Worm (Caenorhabditis elegans): ENCODE measurements around the gene C35D10.17.
A peak's percentile ranks its signal among the peaks of the same experiment; 100 is the strongest.

Gene C35D10.17

ce11 chrIII:4903784-4904183 lies 36.9 kb downstream of the C35D10.17 start, which contains the start of gene kbp-2:
kbp-2 (minus strand) TSS chrIII:4903884.
- TF ChIP-seq lin-15B (tag; optimal IDR thresholded peaks at IDR 0.05): no peak
- no peak for TF ChIP-seq ZK546.5 (tag; optimal IDR thresholded peaks at IDR 0.05)

- TF ChIP-seq nfya-1 (tag; optimal IDR thresholded peaks at IDR 0.05; ENCODE audit: insufficient read depth): peak; percentile 52
- TF ChIP-seq nhr-28 (tag; optimal IDR thresholded peaks at IDR 0.05): no peak
- TF ChIP-seq pha-4 (tag; optimal IDR thresholded peaks at IDR 0.05): peak; percentile 14
- peak; percentile 42 for TF ChIP-seq lin-15B (tag; optimal IDR thresholded peaks at IDR 0.05)
Measured at ce11 chrIII:4905405-4905804, 38.5 kb downstream of the C35D10.17 start, which contains the start of gene F26F4.8. F26F4.8 (minus strand) TSS chrIII:4905473.

- no peak for TF ChIP-seq lsy-12 (tag; optimal IDR thresholded peaks at IDR 0.05)
- peak; percentile 24 for TF ChIP-seq pha-4 (tag; optimal IDR thresholded peaks at IDR 0.05)
- TF ChIP-seq pqm-1 (tag; optimal IDR thresholded peaks at IDR 0.05): peak; percentile 2
- peak; percentile 26 for TF ChIP-seq snpc-4 (tag; optimal IDR thresholded peaks at IDR 0.05)
- no peak for TF ChIP-seq mdl-1 (tag; optimal IDR thresholded peaks at IDR 0.05)
- TF ChIP-seq elt-2 (tag; optimal IDR thresholded peaks at IDR 0.05): peak; percentile 64
- TF ChIP-seq elt-3 (tag; optimal IDR thresholded peaks at IDR 0.05): peak in 1 of 3 experiments; percentile 40
- peak; percentile 44 for TF ChIP-seq jun-1 (tag; optimal IDR thresholded peaks at IDR 0.05)
Measured at ce11 chrIII:4906365-4906764, 39.5 kb downstream of the C35D10.17 start.

ce11 chrIII:4906896-4907295 lies 40.0 kb downstream of the C35D10.17 start, which contains the start of gene rom-1:
rom-1 (plus strand) TSS chrIII:4907196.
- no peak for TF ChIP-seq tbx-2 (tag; optimal IDR thresholded peaks at IDR 0.05)
- no peak for TF ChIP-seq jun-1 (tag; optimal IDR thresholded peaks at IDR 0.05)
- TF ChIP-seq nhr-43 (tag; optimal IDR thresholded peaks at IDR 0.05; ENCODE audit: poor library complexity, severe bottlenecking): no peak

- TF ChIP-seq nhr-67 (tag; optimal IDR thresholded peaks at IDR 0.05): no peak
- no peak for TF ChIP-seq mml-1 (tag; optimal IDR thresholded peaks at IDR 0.05)
- no peak for TF ChIP-seq fos-1 (tag; optimal IDR thresholded peaks at IDR 0.05)
- TF ChIP-seq unc-39 (tag; optimal IDR thresholded peaks at IDR 0.05): no peak
- TF ChIP-seq nhr-76 (tag; optimal IDR thresholded peaks at IDR 0.05): no peak
- TF ChIP-seq nhr-12 (tag; optimal IDR thresholded peaks at IDR 0.05): no peak
Measured at ce11 chrIII:4909938-4910337, 43.1 kb downstream of the C35D10.17 start, which contains the start of gene F26F4.12. F26F4.12 (minus strand) TSS chrIII:4910038.

- TF ChIP-seq zag-1 (tag; optimal IDR thresholded peaks at IDR 0.05): no peak
- no peak for TF ChIP-seq nhr-28 (tag; optimal IDR thresholded peaks at IDR 0.05)
- TF ChIP-seq elt-2 (tag; optimal IDR thresholded peaks at IDR 0.05): no peak
- no peak for TF ChIP-seq unc-39 (tag; optimal IDR thresholded peaks at IDR 0.05)
- TF ChIP-seq egl-5 (tag; optimal IDR thresholded peaks at IDR 0.05): no peak
- no peak for TF ChIP-seq ZK546.5 (tag; optimal IDR thresholded peaks at IDR 0.05)
- TF ChIP-seq nhr-76 (tag; optimal IDR thresholded peaks at IDR 0.05): no peak
- TF ChIP-seq fos-1 (tag; optimal IDR thresholded peaks at IDR 0.05): no peak
- TF ChIP-seq daf-12 (tag; optimal IDR thresholded peaks at IDR 0.05): no peak
- TF ChIP-seq ceh-9 (tag; optimal IDR thresholded peaks at IDR 0.05): no peak
- no peak for TF ChIP-seq fkh-2 (tag; optimal IDR thresholded peaks at IDR 0.05)
- no peak for TF ChIP-seq nhr-67 (tag; optimal IDR thresholded peaks at IDR 0.05)
- TF ChIP-seq sea-2 (GFP tag; optimal IDR thresholded peaks at IDR 0.05): no peak
- TF ChIP-seq lin-15B (tag; optimal IDR thresholded peaks at IDR 0.05): no peak
- TF ChIP-seq nhr-25 (tag; optimal IDR thresholded peaks at IDR 0.05): no peak
- TF ChIP-seq lin-39 (tag; optimal IDR thresholded peaks at IDR 0.05): no peak
- no peak for TF ChIP-seq nhr-12 (tag; optimal IDR thresholded peaks at IDR 0.05)
- TF ChIP-seq ceh-16 (tag; optimal IDR thresholded peaks at IDR 0.05): no peak
- no peak for TF ChIP-seq elt-3 (tag; optimal IDR thresholded peaks at IDR 0.05)
Measured at ce11 chrIII:4910956-4911355, 44.1 kb downstream of the C35D10.17 start, which contains the start of gene F26F4.2. F26F4.2 (plus strand) TSS chrIII:4911256.

- TF ChIP-seq nfya-1 (tag; optimal IDR thresholded peaks at IDR 0.05; ENCODE audit: insufficient read depth) (peak; percentile 65), pqm-1 (tag; optimal IDR thresholded peaks at IDR 0.05) (peak; percentile 43), aly-2 (tag; optimal IDR thresholded peaks at IDR 0.05) (no peak), nhr-43 (tag; optimal IDR thresholded peaks at IDR 0.05; ENCODE audit: poor library complexity, severe bottlenecking) (peak; percentile 90), elt-2 (tag; optimal IDR thresholded peaks at IDR 0.05) (peak; percentile 6), pha-4 (tag; optimal IDR thresholded peaks at IDR 0.05) (peak; percentile 71), unc-62 (GFP tag; optimal IDR thresholded peaks at IDR 0.05) (no peak), nhr-76 (tag; optimal IDR thresholded peaks at IDR 0.05) (no peak), ceh-16 (tag; optimal IDR thresholded peaks at IDR 0.05) (no peak), snpc-4 (tag; optimal IDR thresholded peaks at IDR 0.05) (peak; percentile 53), nhr-23 (tag; optimal IDR thresholded peaks at IDR 0.05) (peak; percentile 48), fos-1 (tag; optimal IDR thresholded peaks at IDR 0.05) (no peak), ceh-82 (tag; optimal IDR thresholded peaks at IDR 0.05) (no peak), lin-15B (tag; optimal IDR thresholded peaks at IDR 0.05) (peak; percentile 80), jun-1 (tag; optimal IDR thresholded peaks at IDR 0.05) (peak; percentile 22), hmg-11 (tag; optimal IDR thresholded peaks at IDR 0.05) (peak; percentile 33)
Measured at ce11 chrIII:4912317-4912716, 45.5 kb downstream of the C35D10.17 start, which contains the start of the genes F26F4.9 and cee-1. F26F4.9 (minus strand) TSS chrIII:4912521. cee-1 (plus strand) TSS chrIII:4912699.

Data from whole organism, L3 larva.